Worm (Caenorhabditis elegans) whole organism, late embryonic: ENCODE data around the gene ndab-1.

Experiments used
- ahr-1 ChIP-seq: sonication (generic microtip); optimal IDR thresholded peaks from 2 replicates; lab custom pipeline; 2016; ENCODE audit warnings: missing genetic modification characterization, missing compliant biosample characterization
- ceh-22 ChIP-seq: sonication (generic microtip); optimal IDR thresholded peaks from 2 replicates; lab custom pipeline; 2017; ENCODE audit warnings: missing biosample characterization, missing genetic modification characterization
- hlh-15 ChIP-seq: sonication (generic microtip); optimal IDR thresholded peaks from 2 replicates; lab custom pipeline; 2016; ENCODE audit warnings: missing genetic modification characterization, missing compliant biosample characterization
- pros-1 ChIP-seq: fragments of 150-350 bp; optimal IDR thresholded peaks from 2 replicates; lab custom pipeline; 2014; ENCODE audit warnings: missing biosample characterization, missing genetic modification reagents, missing genetic modification characterization
- rnt-1 ChIP-seq: sonication (generic microtip); optimal IDR thresholded peaks from 2 replicates; lab custom pipeline; 2016; ENCODE audit warnings: missing genetic modification characterization, missing compliant biosample characterization
- tbx-2 ChIP-seq: sonication (generic microtip); optimal IDR thresholded peaks from 2 replicates; lab custom pipeline; 2016; ENCODE audit warnings: missing genetic modification characterization, missing compliant biosample characterization
- tbx-7 ChIP-seq: sonication (generic microtip); optimal IDR thresholded peaks from 2 replicates; lab custom pipeline; 2016; ENCODE audit warnings: missing genotype, missing genetic modification characterization, missing compliant biosample characterization

- TF ChIP-seq tbx-7 (tag; lab: Kevin White, UChicago) (no peak), ahr-1 (tag; lab: Kevin White, UChicago) (no peak), hlh-15 (tag; lab: Kevin White, UChicago) (no peak), ceh-22 (tag; lab: Kevin White, UChicago) (no peak), rnt-1 (tag; lab: Kevin White, UChicago) (no peak), pros-1 (tag; lab: Kevin White, UChicago) (no peak), tbx-2 (tag; lab: Kevin White, UChicago) (no peak)
Observed at ce11 chrIII:11937911-11938310, 22.4 kb upstream of the ndab-1 start.
